Worm (Caenorhabditis elegans) whole organism, midembryonic: ENCODE data around the gene C14C6.13.

Source experiments
- T22C8.4 ChIP-seq: fragments of 200-800 bp; sonication (Bioruptor generic); IDR thresholded peaks from 2 replicates; pipeline ENCODE4 v1.3.6; 2022; ENCODE audit warnings: missing genetic modification characterization, missing compliant biosample characterization
- cog-1 ChIP-seq: sonication (generic microtip); optimal IDR thresholded peaks from 2 replicates; lab custom pipeline; 2016; ENCODE audit warnings: missing genetic modification characterization, missing compliant biosample characterization
- flt-1 ChIP-seq: fragments of 200-800 bp; sonication (Bioruptor generic); IDR thresholded peaks from 2 replicates; pipeline ENCODE4 v1.3.6; 2022; ENCODE audit warnings: missing genetic modification characterization, missing compliant biosample characterization
- klf-2 ChIP-seq: fragments of 200-800 bp; sonication (Bioruptor generic); conservative IDR thresholded peaks from 2 replicates; pipeline ENCODE4 v1.3.6; 2022; ENCODE audit warnings: missing genetic modification reagents, missing genetic modification characterization, missing compliant biosample characterization
- med-1 ChIP-seq: sonication (generic microtip); optimal IDR thresholded peaks from 2 replicates; lab custom pipeline; 2017; ENCODE audit warnings: missing genetic modification characterization, mild to moderate bottlenecking, missing compliant biosample characterization, antibody characterized with exemption, missing genetic modification reagents; ENCODE audit not compliant: insufficient read depth
- ref-1 ChIP-seq: fragments of 200-800 bp; sonication (Bioruptor generic); conservative IDR thresholded peaks from 2 replicates; pipeline ENCODE4 v1.3.6; 2022; ENCODE audit warnings: missing genetic modification reagents, missing genetic modification characterization, missing compliant biosample characterization
- tab-1 ChIP-seq: fragments of 200-800 bp; sonication (Bioruptor generic); IDR thresholded peaks from 2 replicates; pipeline ENCODE4 v1.3.6; 2022; ENCODE audit warnings: missing genetic modification characterization, missing compliant biosample characterization
- ztf-23 ChIP-seq: fragments of 200-800 bp; sonication (Bioruptor generic); IDR thresholded peaks from 2 replicates; pipeline ENCODE4 v1.3.6; 2022; ENCODE audit warnings: missing genetic modification reagents, missing genetic modification characterization, missing compliant biosample characterization
- ztf-29 ChIP-seq: fragments of 200-800 bp; sonication (Bioruptor generic); IDR thresholded peaks from 2 replicates; pipeline ENCODE4 v1.3.6; 2022; ENCODE audit warnings: missing genetic modification reagents, missing genetic modification characterization, missing compliant biosample characterization

C14C6.13 gene

DNA sequence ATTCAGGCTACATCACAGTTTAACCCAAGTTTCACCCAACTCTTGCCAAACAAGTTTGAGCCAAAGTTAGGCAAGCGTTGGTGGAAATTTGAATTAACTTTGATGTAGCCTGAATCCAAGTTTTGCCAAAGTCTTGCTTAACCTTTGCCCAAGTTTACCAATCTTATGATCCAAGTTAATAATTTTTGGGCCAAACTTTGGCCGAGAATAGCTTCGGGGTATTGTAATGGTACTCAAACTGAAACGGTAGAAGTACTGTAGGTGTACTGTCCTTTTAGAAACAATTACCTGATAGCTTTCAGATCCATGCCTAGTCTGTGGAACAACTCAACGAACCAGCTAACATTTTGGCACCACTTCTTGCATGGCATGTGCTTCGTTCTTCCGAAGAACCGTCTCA, 25.7 kb upstream of the C14C6.13 start, which contains the start of gene nhr-251:
Gene nhr-251 (plus strand): TSS at position 301 of the 400 bp plus-strand sequence.
- TF ChIP-seq T22C8.4 (GFP tag; lab: Robert Waterston, UW) (no peak), med-1 (GFP tag; lab: Kevin White, UChicago) (no peak), cog-1 (tag; lab: Kevin White, UChicago) (no peak), ztf-23 (no peak), ref-1 (GFP tag; lab: Robert Waterston, UW) (no peak), flt-1 (GFP tag; lab: Robert Waterston, UW) (no peak), ztf-29 (no peak), klf-2 (no peak), tab-1 (GFP tag; lab: Robert Waterston, UW) (no peak)

DNA sequence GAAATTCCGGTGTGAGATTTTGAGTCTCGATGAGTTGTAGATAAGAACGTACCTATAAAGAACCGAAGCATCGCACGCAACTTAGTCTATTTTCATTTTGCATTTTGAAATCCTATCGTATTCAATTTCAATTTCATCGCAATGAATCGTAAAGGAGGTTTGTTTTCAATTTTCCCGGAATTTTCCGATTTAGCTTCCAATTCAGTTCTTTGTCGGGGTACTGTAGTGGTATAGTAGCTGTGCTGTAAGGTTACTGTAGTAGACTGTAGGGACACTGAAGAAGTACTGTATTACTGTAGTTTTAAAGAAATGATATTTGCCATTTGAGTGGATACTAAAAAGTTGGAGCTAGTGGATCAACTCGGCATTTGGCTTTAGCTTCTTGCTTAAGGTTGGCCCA, 25.2 kb upstream of the C14C6.13 start:
- TF ChIP-seq ztf-29, result no peak
- no peak for TF ChIP-seq med-1 (GFP tag; lab: Kevin White, UChicago)
- no peak for TF ChIP-seq ref-1 (GFP tag; lab: Robert Waterston, UW)
- no peak for TF ChIP-seq flt-1 (GFP tag; lab: Robert Waterston, UW)
- no peak for TF ChIP-seq ztf-23
- TF ChIP-seq cog-1 (tag; lab: Kevin White, UChicago), result no peak
- no peak for TF ChIP-seq klf-2
- TF ChIP-seq T22C8.4 (GFP tag; lab: Robert Waterston, UW), result no peak
- TF ChIP-seq tab-1 (GFP tag; lab: Robert Waterston, UW), result no peak

DNA sequence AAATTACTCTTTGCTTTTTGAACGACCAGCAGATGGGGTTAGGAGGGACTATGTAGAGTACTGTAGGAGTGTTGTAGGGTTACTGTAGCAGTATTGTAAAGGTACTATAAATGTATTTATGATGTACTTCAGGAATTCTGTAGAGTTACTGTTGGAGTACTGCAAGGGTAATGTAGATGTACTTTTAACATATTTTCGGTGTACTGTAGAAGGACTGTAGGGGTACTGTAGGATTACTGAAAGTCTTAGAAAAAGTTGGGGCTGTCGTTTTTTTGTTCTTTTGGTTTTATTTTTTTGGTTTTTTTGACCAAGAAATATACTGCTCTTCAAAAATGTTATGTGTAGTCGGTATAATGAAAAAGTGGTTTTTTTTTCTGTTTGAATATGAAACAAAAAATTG, 24.1 kb upstream of the C14C6.13 start:
- TF ChIP-seq ztf-29 (no peak), tab-1 (GFP tag; lab: Robert Waterston, UW) (no peak), ref-1 (GFP tag; lab: Robert Waterston, UW) (no peak), ztf-23 (no peak), T22C8.4 (GFP tag; lab: Robert Waterston, UW) (no peak), med-1 (GFP tag; lab: Kevin White, UChicago) (no peak), klf-2 (no peak), flt-1 (GFP tag; lab: Robert Waterston, UW) (no peak), cog-1 (tag; lab: Kevin White, UChicago) (no peak)

DNA sequence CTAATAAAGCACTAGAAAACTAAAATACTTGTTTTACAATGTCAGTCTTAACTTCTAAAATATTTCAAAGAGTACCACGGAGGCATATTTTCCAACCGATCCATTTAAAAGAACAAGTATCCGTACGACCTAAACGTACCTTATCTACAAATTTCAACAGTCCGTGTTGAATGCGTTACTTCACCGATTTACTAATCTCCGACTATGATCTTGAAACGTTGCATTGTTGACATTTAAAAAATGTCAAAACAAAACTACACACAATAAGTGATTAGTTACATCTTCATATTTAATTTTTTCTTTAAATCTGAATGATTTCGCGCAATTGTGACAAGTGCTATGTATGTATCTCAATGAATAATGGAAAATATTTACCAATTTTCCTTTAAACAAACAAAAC, 23.3 kb upstream of the C14C6.13 start:
- TF ChIP-seq flt-1 (GFP tag; lab: Robert Waterston, UW) (no peak), cog-1 (tag; lab: Kevin White, UChicago) (no peak), ztf-29 (no peak), T22C8.4 (GFP tag; lab: Robert Waterston, UW) (no peak), tab-1 (GFP tag; lab: Robert Waterston, UW) (no peak), klf-2 (no peak), med-1 (GFP tag; lab: Kevin White, UChicago) (no peak), ztf-23 (no peak), ref-1 (GFP tag; lab: Robert Waterston, UW) (no peak)

DNA sequence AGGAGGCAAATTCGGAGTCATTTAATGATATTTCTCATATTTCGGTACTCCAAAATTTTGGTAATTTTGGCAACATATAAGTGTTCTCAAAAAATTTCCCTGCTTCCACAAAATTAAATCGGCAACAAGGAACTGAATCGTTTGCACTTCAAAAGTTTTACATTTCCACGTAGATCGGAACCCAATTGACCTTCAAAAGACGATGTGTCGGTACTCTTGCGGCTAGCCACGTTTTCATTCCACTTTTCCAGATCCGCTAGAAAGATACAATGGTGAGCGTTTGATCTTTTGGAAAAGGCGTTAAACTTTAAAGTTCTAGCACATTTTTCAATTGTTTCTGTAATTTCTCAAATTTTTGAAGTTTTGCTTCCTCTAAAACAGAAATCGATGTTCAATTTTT, 22.4 kb upstream of the C14C6.13 start:
- TF ChIP-seq flt-1 (GFP tag; lab: Robert Waterston, UW) (no peak), T22C8.4 (GFP tag; lab: Robert Waterston, UW) (no peak), ztf-29 (no peak), med-1 (GFP tag; lab: Kevin White, UChicago) (no peak), ztf-23 (no peak), tab-1 (GFP tag; lab: Robert Waterston, UW) (no peak), ref-1 (GFP tag; lab: Robert Waterston, UW) (no peak), klf-2 (no peak), cog-1 (tag; lab: Kevin White, UChicago) (no peak)

DNA sequence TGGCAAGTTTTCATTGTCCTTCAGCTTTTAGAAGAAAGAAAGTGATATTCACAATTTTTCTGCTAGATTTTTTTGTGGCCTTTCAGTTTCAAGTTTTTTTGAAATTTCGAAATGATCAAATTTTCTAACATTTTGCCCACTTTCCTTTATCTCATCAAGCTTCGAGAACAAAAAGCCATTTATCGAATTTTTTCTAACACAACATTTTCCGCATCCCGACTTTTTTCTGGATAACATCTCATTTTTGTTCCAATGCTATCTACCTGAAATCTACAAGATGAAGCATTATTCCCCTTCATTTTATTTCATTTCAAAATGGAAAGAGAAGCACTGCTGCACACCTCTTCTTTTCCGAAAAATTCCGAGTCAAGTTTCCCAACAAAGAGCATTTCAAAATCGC, 18.4 kb upstream of the C14C6.13 start, which contains the start of gene ZK488.5:
Gene ZK488.5 (plus strand): TSS at position 301 of the 400 bp plus-strand sequence.
- TF ChIP-seq tab-1 (GFP tag; lab: Robert Waterston, UW) (no peak), cog-1 (tag; lab: Kevin White, UChicago) (no peak), ztf-23 (no peak), klf-2 (no peak), med-1 (GFP tag; lab: Kevin White, UChicago) (no peak), flt-1 (GFP tag; lab: Robert Waterston, UW) (no peak), T22C8.4 (GFP tag; lab: Robert Waterston, UW) (no peak), ref-1 (GFP tag; lab: Robert Waterston, UW) (no peak), ztf-29 (no peak)

DNA sequence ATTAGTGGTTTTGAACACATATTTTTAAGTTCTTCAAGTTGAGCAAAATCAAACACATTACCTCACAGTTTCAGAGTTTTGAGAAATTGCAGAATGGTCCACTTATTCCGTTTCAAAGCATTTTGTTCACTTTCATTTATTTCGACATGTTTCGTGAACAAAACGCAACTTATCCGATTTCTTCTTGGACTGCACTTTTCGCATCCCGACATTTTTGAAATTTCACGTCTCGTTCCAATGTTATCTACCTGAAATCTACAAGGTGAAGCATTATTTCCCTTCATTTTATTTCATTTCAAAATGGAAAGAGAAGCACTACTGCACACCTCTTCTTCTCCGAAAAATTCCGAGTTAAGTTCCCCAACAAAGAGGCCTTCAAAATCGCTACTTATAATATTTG, 15.6 kb upstream of the C14C6.13 start, which contains the start of gene ZK488.6:
Gene ZK488.6 (plus strand): TSS at position 301 of the 400 bp plus-strand sequence.
- TF ChIP-seq klf-2 (no peak), T22C8.4 (GFP tag; lab: Robert Waterston, UW) (no peak), ztf-23 (no peak), tab-1 (GFP tag; lab: Robert Waterston, UW) (no peak), flt-1 (GFP tag; lab: Robert Waterston, UW) (no peak), ztf-29 (no peak), med-1 (GFP tag; lab: Kevin White, UChicago) (no peak), ref-1 (GFP tag; lab: Robert Waterston, UW) (no peak), cog-1 (tag; lab: Kevin White, UChicago) (no peak)

DNA sequence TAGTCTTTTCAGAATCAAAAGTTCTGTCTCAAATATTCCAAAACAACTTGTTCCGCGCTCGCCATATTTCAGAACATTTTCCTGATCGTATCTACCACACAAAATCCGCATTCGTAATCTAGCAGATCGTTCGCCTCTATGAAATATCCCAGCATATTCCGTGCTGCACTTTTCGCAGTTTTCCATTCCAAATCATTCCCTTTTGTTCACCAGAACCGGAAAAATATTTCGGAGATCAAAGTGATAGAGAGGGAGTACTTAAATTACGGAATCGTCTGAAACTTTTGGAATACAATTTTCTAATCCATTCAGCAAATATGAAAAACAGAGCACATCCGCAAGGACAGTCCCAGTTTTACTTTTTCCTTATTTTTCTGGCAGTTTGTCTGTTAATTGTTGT, 13.3 kb upstream of the C14C6.13 start, which contains the start of gene K06H6.1:
Gene K06H6.1 (plus strand): TSS at position 301 of the 400 bp plus-strand sequence.
- no peak for TF ChIP-seq cog-1 (tag; lab: Kevin White, UChicago)
- TF ChIP-seq klf-2, result no peak
- TF ChIP-seq ztf-29, result no peak
- no peak for TF ChIP-seq ztf-23
- no peak for TF ChIP-seq med-1 (GFP tag; lab: Kevin White, UChicago)
- no peak for TF ChIP-seq ref-1 (GFP tag; lab: Robert Waterston, UW)
- no peak for TF ChIP-seq T22C8.4 (GFP tag; lab: Robert Waterston, UW)
- TF ChIP-seq tab-1 (GFP tag; lab: Robert Waterston, UW), result no peak
- TF ChIP-seq flt-1 (GFP tag; lab: Robert Waterston, UW), result no peak

DNA sequence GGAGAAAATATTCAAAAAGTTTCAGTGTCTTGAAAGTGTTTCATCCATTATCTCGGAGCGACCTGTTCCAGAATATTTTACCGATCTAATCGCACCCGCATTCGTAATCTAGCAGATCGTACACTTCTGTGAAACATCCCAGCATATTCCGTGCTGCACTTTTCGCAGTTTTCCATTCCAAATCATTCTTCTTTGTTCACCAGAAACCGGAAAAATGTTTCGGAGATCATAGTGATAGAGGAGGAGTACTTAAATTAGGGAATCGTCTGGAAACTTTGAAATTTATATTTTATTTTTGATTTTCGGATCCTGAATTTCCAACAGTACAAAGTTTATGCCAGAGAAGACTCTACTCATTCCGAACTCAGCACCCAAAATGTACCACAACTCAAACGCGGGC, 10.9 kb upstream of the C14C6.13 start, which contains the start of gene K06H6.2:
Gene K06H6.2 (plus strand): TSS at position 301 of the 400 bp plus-strand sequence.
- TF ChIP-seq med-1 (GFP tag; lab: Kevin White, UChicago) (no peak), cog-1 (tag; lab: Kevin White, UChicago) (no peak), T22C8.4 (GFP tag; lab: Robert Waterston, UW) (no peak), ref-1 (GFP tag; lab: Robert Waterston, UW) (no peak), ztf-23 (no peak), tab-1 (GFP tag; lab: Robert Waterston, UW) (no peak)
